Worm (Caenorhabditis elegans): Measurements from ENCODE around the gene ZK1128.1.

- TF ChIP-seq egl-27 (tag; optimal IDR thresholded peaks at IDR 0.05): no peak
- TF ChIP-seq ceh-28 (tag; optimal IDR thresholded peaks at IDR 0.05): no peak
- no peak for TF ChIP-seq R02D3.7 (tag; optimal IDR thresholded peaks at IDR 0.05)
- no peak for TF ChIP-seq nhr-67 (tag; optimal IDR thresholded peaks at IDR 0.05)
These were observed 37.2 kb upstream of the ZK1128.1 start for ce11 chrIII:10151719-10152118.
